Worm (Caenorhabditis elegans) whole organism, L1 larva: Measurements from ENCODE around the gene tsr-1.

ENCODE experiments used
- C04F5.9 ChIP-seq: sonication (generic microtip); optimal IDR thresholded peaks from 2 replicates; lab custom pipeline; 2016; ENCODE audit warnings: missing genetic modification characterization, missing compliant biosample characterization
- C16A3.4 ChIP-seq: fragments of 150-350 bp; optimal IDR thresholded peaks from 2 replicates; lab custom pipeline; 2014; ENCODE audit warnings: missing biosample characterization, missing genetic modification characterization
- F16B12.6 ChIP-seq: fragments of 150-350 bp; optimal IDR thresholded peaks from 2 replicates; lab custom pipeline; 2014; ENCODE audit warnings: missing biosample characterization, missing genetic modification characterization
- Y116A8C.19 ChIP-seq: sonication (generic microtip); optimal IDR thresholded peaks from 2 replicates; lab custom pipeline; 2016; ENCODE audit warnings: missing compliant biosample characterization, missing genetic modification characterization, borderline replicate concordance
- aha-1 ChIP-seq: fragments of 150-350 bp; optimal IDR thresholded peaks from 2 replicates; lab custom pipeline; 2014; ENCODE audit warnings: missing biosample characterization, missing genetic modification characterization
- aly-2 ChIP-seq: fragments of 150-350 bp; optimal IDR thresholded peaks from 2 replicates; lab custom pipeline; 2014; ENCODE audit warnings: missing biosample characterization, missing genetic modification characterization
- ceh-63 ChIP-seq: fragments of 200-800 bp; sonication (Bioruptor generic); optimal IDR thresholded peaks from 2 replicates; lab custom pipeline; 2018; ENCODE audit warnings: mild to moderate bottlenecking, missing genetic modification characterization, missing compliant biosample characterization
- ceh-8 ChIP-seq: fragments of 200-800 bp; sonication (Bioruptor generic); optimal IDR thresholded peaks from 2 replicates; lab custom pipeline; 2018; ENCODE audit warnings: mild to moderate bottlenecking, missing genetic modification characterization, moderate library complexity, missing compliant biosample characterization
- ceh-90 ChIP-seq: sonication (generic microtip); optimal IDR thresholded peaks from 2 replicates; lab custom pipeline; 2016; ENCODE audit warnings: missing genetic modification characterization, missing compliant biosample characterization
- ces-1 ChIP-seq: fragments of 150-350 bp; optimal IDR thresholded peaks from 2 replicates; lab custom pipeline; 2014; ENCODE audit warnings: missing biosample characterization, missing genetic modification reagents, missing genetic modification characterization
- dpl-1 ChIP-seq, 3 experiments: fragments of 150-350 bp in 2 of 3; sonication (generic microtip) in 1 of 3; optimal IDR thresholded peaks; 2 replicates each; lab custom pipeline; 2014 to 2017; ENCODE audit warnings: missing biosample characterization in 3 of 3, missing genetic modification characterization in 3 of 3, missing genetic modification reagents in 3 of 3
- dsc-1 ChIP-seq: sonication (generic microtip); optimal IDR thresholded peaks from 2 replicates; lab custom pipeline; 2016; ENCODE audit warnings: mild to moderate bottlenecking, missing genetic modification characterization, missing compliant biosample characterization
- efl-1 ChIP-seq, 4 experiments: fragments of 150-350 bp; optimal IDR thresholded peaks in 3 of 4; peaks in 1 of 4; 1 replicate in 1 of 4; 2 replicates in 3 of 4; lab custom pipeline; 2014; ENCODE audit warnings: missing biosample characterization in 2 of 4, missing genetic modification characterization in 2 of 4, missing genetic modification reagents in 2 of 4
- egl-13 ChIP-seq: sonication (generic microtip); optimal IDR thresholded peaks from 2 replicates; lab custom pipeline; 2016; ENCODE audit warnings: missing genotype, missing genetic modification reagents, missing genetic modification characterization, missing compliant biosample characterization
- fkh-10 ChIP-seq: sonication (generic microtip); optimal IDR thresholded peaks from 2 replicates; lab custom pipeline; 2017; ENCODE audit warnings: missing biosample characterization, missing genetic modification reagents, missing genetic modification characterization
- fkh-4 ChIP-seq: sonication (generic microtip); optimal IDR thresholded peaks from 2 replicates; lab custom pipeline; 2016; ENCODE audit warnings: missing compliant biosample characterization, missing genetic modification characterization, borderline replicate concordance
- fos-1 ChIP-seq: fragments of 150-350 bp; optimal IDR thresholded peaks from 2 replicates; lab custom pipeline; 2014; ENCODE audit warnings: missing biosample characterization, missing genetic modification characterization
- grh-1 ChIP-seq: fragments of 200-800 bp; sonication (Bioruptor generic); IDR thresholded peaks from 2 replicates; pipeline ENCODE4 v1.3.6; 2022; ENCODE audit warnings: missing genetic modification reagents, missing genetic modification characterization, missing compliant biosample characterization
- hlh-17 ChIP-seq: fragments of 200-800 bp; sonication (Bioruptor generic); optimal IDR thresholded peaks from 2 replicates; lab custom pipeline; 2018; ENCODE audit warnings: missing genetic modification characterization, mild to moderate bottlenecking, missing compliant biosample characterization, moderate library complexity, borderline replicate concordance
- hlh-4 ChIP-seq: sonication (generic microtip); optimal IDR thresholded peaks from 2 replicates; lab custom pipeline; 2016; ENCODE audit warnings: mild to moderate bottlenecking, missing genetic modification characterization, missing compliant biosample characterization
- hpl-2 ChIP-seq: fragments of 150-350 bp; optimal IDR thresholded peaks from 2 replicates; lab custom pipeline; 2014; ENCODE audit warnings: missing biosample characterization, missing genetic modification reagents, missing genetic modification characterization
- jun-1 ChIP-seq: fragments of 150-350 bp; optimal IDR thresholded peaks from 2 replicates; lab custom pipeline; 2014; ENCODE audit warnings: missing biosample characterization, missing genetic modification reagents, missing genetic modification characterization
- lin-14 ChIP-seq: fragments of 200-800 bp; sonication (Bioruptor generic); optimal IDR thresholded peaks from 2 replicates; lab custom pipeline; 2018; ENCODE audit warnings: mild to moderate bottlenecking, missing genetic modification characterization, moderate library complexity, missing compliant biosample characterization
- lin-15B ChIP-seq: fragments of 150-350 bp; sonication (generic microtip); optimal IDR thresholded peaks from 3 replicates; lab custom pipeline; 2014; ENCODE audit warnings: missing biosample characterization, missing genetic modification characterization
- lin-35 ChIP-seq, 2 experiments: fragments of 150-350 bp; optimal IDR thresholded peaks; 2 replicates each; lab custom pipeline; 2014; ENCODE audit warnings: missing biosample characterization in 2 of 2, missing genetic modification characterization in 2 of 2, missing genetic modification reagents in 2 of 2
- lin-39 ChIP-seq: fragments of 150-350 bp; optimal IDR thresholded peaks from 2 replicates; lab custom pipeline; 2014; ENCODE audit warnings: missing biosample characterization, missing genetic modification reagents, missing genetic modification characterization
- lir-3 ChIP-seq: sonication (generic microtip); optimal IDR thresholded peaks from 2 replicates; lab custom pipeline; 2016; ENCODE audit warnings: mild to moderate bottlenecking, missing genetic modification characterization, moderate library complexity, missing compliant biosample characterization; ENCODE audit not compliant: poor library complexity
- lsy-2 ChIP-seq, 2 experiments: fragments of 150-350 bp; optimal IDR thresholded peaks; 2 replicates each; lab custom pipeline; 2014; ENCODE audit warnings: missing biosample characterization in 2 of 2, missing genetic modification characterization in 2 of 2
- mdl-1 ChIP-seq, 2 experiments: fragments of 150-350 bp; optimal IDR thresholded peaks; 2 replicates each; lab custom pipeline; 2014 to 2017; ENCODE audit warnings: missing biosample characterization in 2 of 2, missing genetic modification characterization in 2 of 2, inconsistent platforms in 1 of 2
- mef-2 ChIP-seq: fragments of 150-350 bp; optimal IDR thresholded peaks from 2 replicates; lab custom pipeline; 2014; ENCODE audit warnings: missing biosample characterization, missing genetic modification characterization
- mep-1 ChIP-seq: fragments of 150-350 bp; optimal IDR thresholded peaks from 2 replicates; lab custom pipeline; 2014; ENCODE audit warnings: missing biosample characterization, missing genetic modification characterization
- nhr-12 ChIP-seq: sonication (generic microtip); optimal IDR thresholded peaks from 2 replicates; lab custom pipeline; 2017; ENCODE audit warnings: missing biosample characterization, missing genetic modification characterization
- nhr-28 ChIP-seq: fragments of 150-350 bp; optimal IDR thresholded peaks from 2 replicates; lab custom pipeline; 2014; ENCODE audit warnings: missing biosample characterization, missing genetic modification characterization
- nhr-71 ChIP-seq: sonication (generic microtip); optimal IDR thresholded peaks from 2 replicates; lab custom pipeline; 2016; ENCODE audit warnings: mild to moderate bottlenecking, missing genetic modification characterization, moderate library complexity, missing compliant biosample characterization
- pax-3 ChIP-seq: fragments of 200-800 bp; sonication (Bioruptor generic); optimal IDR thresholded peaks from 2 replicates; lab custom pipeline; 2018; ENCODE audit warnings: mild to moderate bottlenecking, missing genetic modification characterization, moderate library complexity, missing compliant biosample characterization
- skn-1 ChIP-seq: fragments of 150-350 bp; optimal IDR thresholded peaks from 2 replicates; lab custom pipeline; 2014; ENCODE audit warnings: missing biosample characterization, missing genetic modification characterization
- snpc-4 ChIP-seq: fragments of 150-350 bp; optimal IDR thresholded peaks from 2 replicates; lab custom pipeline; 2014; ENCODE audit warnings: missing biosample characterization, missing genetic modification characterization
- sox-4 ChIP-seq: sonication (generic microtip); optimal IDR thresholded peaks from 2 replicates; lab custom pipeline; 2016; ENCODE audit warnings: missing genetic modification characterization, missing compliant biosample characterization
- sup-37 ChIP-seq: fragments of 200-800 bp; sonication (Bioruptor generic); optimal IDR thresholded peaks from 2 replicates; lab custom pipeline; 2018; ENCODE audit warnings: mild to moderate bottlenecking, missing genetic modification characterization, missing compliant biosample characterization
- unc-130 ChIP-seq: fragments of 150-350 bp; optimal IDR thresholded peaks from 2 replicates; lab custom pipeline; 2017; ENCODE audit warnings: missing biosample characterization, missing genetic modification characterization, inconsistent platforms
- unc-30 ChIP-seq: sonication (generic microtip); optimal IDR thresholded peaks from 2 replicates; lab custom pipeline; 2017; ENCODE audit warnings: missing biosample characterization, missing genetic modification characterization
- unc-86 ChIP-seq: sonication (generic microtip); optimal IDR thresholded peaks from 2 replicates; lab custom pipeline; 2016; ENCODE audit warnings: missing genetic modification characterization, missing compliant biosample characterization
- zip-4 ChIP-seq: fragments of 200-800 bp; sonication (Bioruptor generic); optimal IDR thresholded peaks from 2 replicates; lab custom pipeline; 2018; ENCODE audit warnings: mild to moderate bottlenecking, missing genetic modification characterization, moderate library complexity, missing compliant biosample characterization
- ztf-4 ChIP-seq: fragments of 150-350 bp; optimal IDR thresholded peaks from 2 replicates; lab custom pipeline; 2014; ENCODE audit warnings: missing biosample characterization, missing genetic modification characterization

Gene tsr-1

DNA sequence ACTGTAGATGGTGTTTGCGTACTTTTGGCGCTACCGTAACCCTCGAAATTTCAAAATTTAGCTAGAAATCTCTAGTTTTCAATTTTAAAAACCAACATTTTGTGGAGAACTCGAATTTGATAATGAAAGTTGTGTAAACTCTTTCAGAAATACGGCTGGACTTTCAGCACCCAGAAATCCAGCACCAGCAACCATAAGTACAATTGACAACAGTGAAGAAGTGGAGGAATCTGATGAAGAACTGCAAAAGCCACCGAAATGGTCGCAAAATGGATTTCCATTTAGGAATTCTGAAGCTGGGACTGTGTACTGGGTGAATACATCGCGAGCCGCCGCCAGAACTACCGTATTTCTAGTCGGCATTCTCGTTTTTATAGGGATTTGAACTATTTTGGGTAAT lies 10.3 kb upstream of the tsr-1 start, which contains the start of gene F53G2.13:
TSS of gene F53G2.13 (plus strand) at position 301 of the 400 bp plus-strand sequence.
- TF ChIP-seq ztf-4 (tag; lab: Kevin White, UChicago) (no peak), hpl-2 (GFP tag; lab: Kevin White, UChicago) (no peak), lir-3 (tag; lab: Kevin White, UChicago) (no peak), nhr-12 (tag; lab: Kevin White, UChicago) (no peak), sox-4 (tag; lab: Kevin White, UChicago) (no peak), fos-1 (tag; lab: Kevin White, UChicago) (no peak), nhr-71 (no peak), lin-39 (tag; lab: Kevin White, UChicago) (no peak), fkh-4 (no peak), mdl-1 (tag; optimal IDR thresholded peaks at IDR 0.05; lab: Kevin White, UChicago) (no peak), snpc-4 (tag; lab: Kevin White, UChicago) (no peak), ceh-90 (tag; lab: Kevin White, UChicago) (no peak), C16A3.4 (tag; lab: Kevin White, UChicago) (no peak), nhr-28 (tag; lab: Kevin White, UChicago) (no peak), egl-13 (tag; lab: Kevin White, UChicago) (no peak), F16B12.6 (tag; lab: Kevin White, UChicago) (no peak), aly-2 (tag; lab: Kevin White, UChicago) (no peak), unc-86 (no peak), ces-1 (GFP tag; lab: Kevin White, UChicago) (no peak)

DNA sequence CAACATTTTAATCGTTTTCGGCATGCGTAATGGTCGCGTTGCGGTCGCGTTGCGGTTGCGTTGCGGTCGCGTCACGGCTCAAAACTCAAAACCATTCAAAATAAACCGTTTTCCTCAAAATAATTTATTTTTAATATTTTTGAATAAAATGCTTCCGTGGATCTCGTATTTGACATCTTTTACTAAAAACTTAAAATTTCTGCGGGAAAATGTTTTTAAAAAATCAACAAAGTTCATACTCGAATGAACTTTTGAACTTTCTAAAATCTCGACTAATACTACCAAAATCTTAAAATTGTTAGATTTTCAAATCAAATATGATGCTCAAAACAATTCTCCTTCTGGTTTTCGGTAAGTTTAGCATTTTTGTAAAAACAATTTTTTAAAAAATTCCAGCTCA lies 8.5 kb upstream of the tsr-1 start, which contains the start of gene F53G2.2:
TSS of gene F53G2.2 (plus strand) at position 301 of the 400 bp plus-strand sequence.
- TF ChIP-seq sox-4 (tag; lab: Kevin White, UChicago) (no peak), zip-4 (GFP tag; lab: Kevin White, UChicago) (no peak), skn-1 (tag; lab: Kevin White, UChicago) (no peak), unc-130 (tag; lab: Kevin White, UChicago) (no peak), hpl-2 (GFP tag; lab: Kevin White, UChicago) (no peak), snpc-4 (tag; lab: Kevin White, UChicago) (no peak), jun-1 (tag; lab: Kevin White, UChicago) (no peak), lin-14 (GFP tag; lab: Kevin White, UChicago) (no peak)

DNA sequence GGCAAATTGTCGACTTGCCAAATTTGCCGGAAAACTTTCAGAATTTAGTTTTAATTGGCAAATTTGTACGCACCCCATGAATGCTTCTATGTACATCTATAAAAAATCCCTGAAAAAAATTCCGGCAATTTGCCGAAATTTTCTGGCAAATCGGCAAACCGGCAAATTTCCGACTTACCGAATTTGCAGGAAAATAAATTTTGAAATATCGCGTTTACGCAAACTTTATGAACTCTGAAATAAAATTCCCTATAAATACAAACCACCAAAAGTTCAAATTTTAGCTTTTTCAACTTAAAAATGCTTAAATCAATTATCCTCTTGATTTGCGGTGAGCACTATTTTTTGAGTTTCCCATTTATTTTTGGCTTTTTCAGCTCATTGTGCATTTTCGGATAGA lies 6.9 kb upstream of the tsr-1 start, which contains the start of gene F53G2.3:
TSS of gene F53G2.3 (plus strand) at position 301 of the 400 bp plus-strand sequence.
- TF ChIP-seq nhr-71 (no peak), pax-3 (tag; lab: Kevin White, UChicago) (no peak), ztf-4 (tag; lab: Kevin White, UChicago) (no peak), jun-1 (tag; lab: Kevin White, UChicago) (no peak), lir-3 (tag; lab: Kevin White, UChicago) (no peak), efl-1 (optimal IDR thresholded peaks at IDR 0.05; lab: Kevin White, UChicago) (no peak), efl-1 (GFP tag; optimal IDR thresholded peaks at IDR 0.05 in 1 of 2; lab: Kevin White, UChicago) (no peak), zip-4 (GFP tag; lab: Kevin White, UChicago) (no peak), grh-1 (no peak), lin-15B (tag; lab: Kevin White, UChicago) (no peak), hlh-4 (no peak)

- TF ChIP-seq nhr-12 (tag; lab: Kevin White, UChicago): no peak
- TF ChIP-seq Y116A8C.19 (tag; lab: Kevin White, UChicago): no peak
- no peak for TF ChIP-seq nhr-71
- peak; percentile 82 for TF ChIP-seq F16B12.6 (tag; lab: Kevin White, UChicago)
- TF ChIP-seq lin-39 (tag; lab: Kevin White, UChicago): no peak
- TF ChIP-seq efl-1 (optimal IDR thresholded peaks at IDR 0.05; lab: Kevin White, UChicago): peak; percentile 36 to 47
- TF ChIP-seq efl-1 (GFP tag; optimal IDR thresholded peaks at IDR 0.05 in 1 of 2; lab: Kevin White, UChicago): peak; percentile 54 to 95
- peak; percentile 2 for TF ChIP-seq ceh-90 (tag; lab: Kevin White, UChicago)
- no peak for TF ChIP-seq fkh-10 (GFP tag; lab: Kevin White, UChicago)
- TF ChIP-seq mef-2 (tag; lab: Kevin White, UChicago): no peak
- TF ChIP-seq lin-35 (GFP tag; optimal IDR thresholded peaks at IDR 0.05; lab: Kevin White, UChicago): peak in 1 of 2 experiments; percentile 36
- no peak for TF ChIP-seq unc-30
- peak; percentile 14 for TF ChIP-seq C04F5.9 (tag; lab: Kevin White, UChicago)
- no peak for TF ChIP-seq sox-4 (tag; lab: Kevin White, UChicago)
- TF ChIP-seq lin-14 (GFP tag; lab: Kevin White, UChicago): no peak
- no peak for TF ChIP-seq dsc-1 (tag; lab: Kevin White, UChicago)
- peak; percentile 52 to 54 for TF ChIP-seq lsy-2 (tag; optimal IDR thresholded peaks at IDR 0.05; lab: Kevin White, UChicago)
- no peak for TF ChIP-seq aha-1 (tag; lab: Kevin White, UChicago)
- TF ChIP-seq ceh-8 (GFP tag; lab: Kevin White, UChicago): no peak
- no peak for TF ChIP-seq hpl-2 (GFP tag; lab: Kevin White, UChicago)
- peak; percentile 7 for TF ChIP-seq mep-1 (tag; lab: Kevin White, UChicago)
- TF ChIP-seq sup-37 (GFP tag; lab: Kevin White, UChicago): no peak
- TF ChIP-seq hlh-17 (GFP tag; lab: Kevin White, UChicago): no peak
- TF ChIP-seq dpl-1 (GFP tag; optimal IDR thresholded peaks at IDR 0.05; lab: Kevin White, UChicago): peak; percentile 6 to 57 (median 46)
- TF ChIP-seq ceh-63: no peak
Measured at ce11 chrII:2479047-2479446, 5.9 kb upstream of the tsr-1 start, which contains the start of gene F53G2.12. Gene F53G2.12 (minus strand): TSS chrII:2479090.
